Worm (Caenorhabditis elegans): ENCODE results near the gene C52E4.7.

ce11 chrV:11975233-11975632, 18.9 kb upstream of the C52E4.7 start, which contains the start of gene cpr-1:
- TF ChIP-seq egl-27 (tag; optimal IDR thresholded peaks at IDR 0.05) (no peak), set-16 (GFP tag; IDR thresholded peaks at IDR 0.05) (no peak), egl-43 (GFP tag; IDR thresholded peaks at IDR 0.05) (no peak), gei-8 (GFP tag; optimal IDR thresholded peaks at IDR 0.05) (no peak), lir-3 (tag; optimal IDR thresholded peaks at IDR 0.05) (no peak), R02D3.7 (tag; optimal IDR thresholded peaks at IDR 0.05) (no peak), nhr-102 (tag; optimal IDR thresholded peaks at IDR 0.05) (no peak), dpl-1 (GFP tag; optimal IDR thresholded peaks at IDR 0.05) (no peak), lin-15B (tag; optimal IDR thresholded peaks at IDR 0.05) (no peak)
